Fruit fly (Drosophila melanogaster): ENCODE results near the gene wrm1.

wrm1 gene

dm6 chr3L:7361095-7361522 is 26.1 kb upstream of the wrm1 start (continued):
- peak; percentile 46; the same call in 2 of the 3 replicates for TF ChIP-seq row (GFP tag; IDR thresholded peaks at IDR 0.05)
- no peak for TF ChIP-seq cas (GFP tag; IDR thresholded peaks at IDR 0.05)
- peak; percentile 8 for TF ChIP-seq CG15269 (tag; optimal IDR thresholded peaks at IDR 0.05)
- TF ChIP-seq Tbp (GFP tag; optimal IDR thresholded peaks at IDR 0.05) = no peak
- peak; percentile 60 for TF ChIP-seq CTCF (GFP tag; optimal IDR thresholded peaks at IDR 0.05)
- peak; percentile 62 for TF ChIP-seq Drgx (GFP tag; IDR thresholded peaks at IDR 0.05)
- no peak for TF ChIP-seq prd (optimal IDR thresholded peaks at IDR 0.05)
- TF ChIP-seq prd (GFP tag; IDR thresholded peaks at IDR 0.05) = peak; percentile 32; the same call in 1 of the 3 replicates
- peak; percentile 22 for TF ChIP-seq CG1832 (GFP tag; optimal IDR thresholded peaks at IDR 0.05)
- peak; percentile 75 for TF ChIP-seq Med (GFP tag)
- TF ChIP-seq lov (optimal IDR thresholded peaks at IDR 0.05) = no peak
- TF ChIP-seq lov (GFP tag; IDR thresholded peaks at IDR 0.05) = 0 out of 3 replicates have a peak, but pooled peaks have one; percentile 42
- TF ChIP-seq CG12769 (tag; optimal IDR thresholded peaks at IDR 0.05) = peak; percentile 51
- TF ChIP-seq Dad (GFP tag; optimal IDR thresholded peaks at IDR 0.05) = peak; percentile 23
- peak in 1 of 2 experiments; percentile 95 for TF ChIP-seq Hr78 (GFP tag; optimal IDR thresholded peaks at IDR 0.05)
- TF ChIP-seq CG12071 (GFP tag; optimal IDR thresholded peaks at IDR 0.05) = peak; percentile 76
- peak; percentile 32 for TF ChIP-seq dmrt99B (tag; optimal IDR thresholded peaks at IDR 0.05)
- TF ChIP-seq B-H2 (GFP tag; optimal IDR thresholded peaks at IDR 0.05) = no peak
- peak; percentile 39; the same call in 1 of the 2 replicates for TF ChIP-seq CG31441 (GFP tag; IDR thresholded peaks at IDR 0.05)
- TF ChIP-seq Mad (GFP tag; optimal IDR thresholded peaks at IDR 0.05) = no peak
- TF ChIP-seq CG15696 (tag; optimal IDR thresholded peaks at IDR 0.05) = no peak
- TF ChIP-seq crol (GFP tag; IDR thresholded peaks at IDR 0.05) = peak; percentile 91
- peak; percentile 57 for TF ChIP-seq nom (GFP tag; optimal IDR thresholded peaks at IDR 0.05)
- 0 out of 3 replicates have a peak, but pooled peaks have one; percentile 38 for TF ChIP-seq zfh1 (GFP tag; IDR thresholded peaks at IDR 0.05)
- peak; percentile 41 for TF ChIP-seq phol (tag; optimal IDR thresholded peaks at IDR 0.05)
- TF ChIP-seq lilli (GFP tag; optimal IDR thresholded peaks at IDR 0.05) = no peak
- TF ChIP-seq CG10979 (tag; optimal IDR thresholded peaks at IDR 0.05) = peak; percentile 0
- peak; percentile 33 for TF ChIP-seq Blimp-1 (GFP tag; optimal IDR thresholded peaks at IDR 0.05)
- peak; percentile 71 for TF ChIP-seq sens (GFP tag)
- peak; percentile 46 for TF ChIP-seq CG2678 (tag; optimal IDR thresholded peaks at IDR 0.05)
- TF ChIP-seq sc (optimal IDR thresholded peaks at IDR 0.05) = no peak
- no peak for TF ChIP-seq sc (GFP tag; optimal IDR thresholded peaks at IDR 0.05)
- TF ChIP-seq CG2875 (GFP tag; optimal IDR thresholded peaks at IDR 0.05) = no peak
- TF ChIP-seq CG14441 (GFP tag; IDR thresholded peaks at IDR 0.05) = peak; percentile 31; the same call in 1 of the 2 replicates
- TF ChIP-seq CG10267 (tag; optimal IDR thresholded peaks at IDR 0.05) = no peak
- no peak for TF ChIP-seq CG43689 (GFP tag; IDR thresholded peaks at IDR 0.05)
- TF ChIP-seq CG17359 (tag; optimal IDR thresholded peaks at IDR 0.05) = peak; percentile 75
- peak; percentile 30 for TF ChIP-seq gsb-n (tag; optimal IDR thresholded peaks at IDR 0.05)
- TF ChIP-seq dysf (GFP tag; IDR thresholded peaks at IDR 0.05) = peak; percentile 33; the same call in 1 of the 3 replicates
- TF ChIP-seq HmgD (GFP tag; optimal IDR thresholded peaks at IDR 0.05) = no peak
- peak; percentile 94 for TF ChIP-seq grn (GFP tag; optimal IDR thresholded peaks at IDR 0.05)
- TF ChIP-seq CG6813 (GFP tag; optimal IDR thresholded peaks at IDR 0.05) = peak; percentile 18
- 0 out of 2 replicates have a peak, but pooled peaks have one; percentile 16 for TF ChIP-seq rib (GFP tag; IDR thresholded peaks at IDR 0.05)
- TF ChIP-seq B-H1 (GFP tag; IDR thresholded peaks at IDR 0.05) = no peak
- TF ChIP-seq ind (GFP tag; optimal IDR thresholded peaks at IDR 0.05) = no peak
- peak; percentile 17 for TF ChIP-seq PHDP (tag; optimal IDR thresholded peaks at IDR 0.05)
- TF ChIP-seq CG1024 (GFP tag; IDR thresholded peaks at IDR 0.05) = peak; percentile 46; the same call in 1 of the 2 replicates
- peak; percentile 53 for TF ChIP-seq nerfin-1 (tag; optimal IDR thresholded peaks at IDR 0.05)
- TF ChIP-seq br (optimal IDR thresholded peaks at IDR 0.05) = no peak
- TF ChIP-seq CG31224 (GFP tag; IDR thresholded peaks at IDR 0.05) = no peak
- peak; percentile 2 for TF ChIP-seq CG5245 (GFP tag; optimal IDR thresholded peaks at IDR 0.05)
- TF ChIP-seq Fer2 (tag; optimal IDR thresholded peaks at IDR 0.05) = no peak

All from whole organism, embryonic.